Fruit fly (Drosophila melanogaster) whole organism, wandering third instar larva: ENCODE results near the gene CG10470.
A peak's percentile ranks its signal among the peaks of the same experiment; 100 is the strongest.

Experiments
- Abd-B ChIP-seq: fragments of >200 bp; optimal IDR thresholded peaks from 2 replicates; lab custom pipeline; 2017; ENCODE audit warnings: missing biosample characterization, missing genetic modification characterization
- CG9705 ChIP-seq: fragments of 200-800 bp; sonication (Bioruptor generic); optimal IDR thresholded peaks from 2 replicates; lab custom pipeline; 2018; ENCODE audit warnings: missing biosample characterization, mild to moderate bottlenecking, missing genetic modification characterization
- Dfd ChIP-seq: fragments of >200 bp; optimal IDR thresholded peaks from 2 replicates; lab custom pipeline; 2017; ENCODE audit warnings: missing biosample characterization, missing genetic modification characterization
- HLH106 ChIP-seq: fragments of 200-800 bp; optimal IDR thresholded peaks from 3 replicates; lab custom pipeline; 2019; ENCODE audit warnings: missing biosample characterization, mild to moderate bottlenecking, missing genetic modification characterization, moderate library complexity
- Hr83 ChIP-seq: fragments of 200-300 bp; sonication (Bioruptor generic); optimal IDR thresholded peaks from 2 replicates; lab custom pipeline; 2016; ENCODE audit warnings: missing biosample characterization, mild to moderate bottlenecking, missing genetic modification characterization, moderate library complexity; ENCODE audit not compliant: poor library complexity, severe bottlenecking
- Jra ChIP-seq: sonication (Bioruptor generic); optimal IDR thresholded peaks from 2 replicates; lab custom pipeline; 2016; ENCODE audit warnings: missing biosample characterization, missing genetic modification characterization
- Mio ChIP-seq: sonication (Bioruptor generic); optimal IDR thresholded peaks from 2 replicates; lab custom pipeline; 2016; ENCODE audit warnings: missing biosample characterization, missing genetic modification characterization
- Myc ChIP-seq: fragments of >200 bp; optimal IDR thresholded peaks from 2 replicates; lab custom pipeline; 2017
- OdsH ChIP-seq: fragments of 200-800 bp; sonication (Bioruptor generic); optimal IDR thresholded peaks from 2 replicates; lab custom pipeline; 2016; ENCODE audit warnings: missing biosample characterization, mild to moderate bottlenecking, missing genetic modification characterization
- Rel ChIP-seq, 2 experiments: fragments of 200-800 bp; sonication (Bioruptor generic) in 1 of 2; optimal IDR thresholded peaks; 2 replicates in 1 of 2; 3 replicates in 1 of 2; lab custom pipeline; 2016 to 2019; ENCODE audit warnings: mild to moderate bottlenecking in 2 of 2, missing biosample characterization in 2 of 2, missing genetic modification characterization in 2 of 2, moderate library complexity in 1 of 2
- Sp1 ChIP-seq: fragments of 200-800 bp; sonication (Bioruptor generic); optimal IDR thresholded peaks from 3 replicates; lab custom pipeline; 2019; ENCODE audit warnings: missing biosample characterization, mild to moderate bottlenecking, missing genetic modification characterization, moderate library complexity
- br ChIP-seq: fragments of 200-800 bp; sonication (Bioruptor generic); optimal IDR thresholded peaks from 2 replicates; lab custom pipeline; 2016; ENCODE audit warnings: missing biosample characterization, missing genetic modification characterization
- dl ChIP-seq, 2 experiments: fragments of 175-275, 200-275 bp in 1 of 2; fragments of 200-275 bp in 1 of 2; sonication (Bioruptor generic); optimal IDR thresholded peaks; lab custom pipeline; 2018; ENCODE audit warnings: mild to moderate bottlenecking in 2 of 2, missing biosample characterization in 2 of 2, missing genetic modification characterization in 2 of 2, moderate library complexity in 2 of 2; ENCODE audit not compliant: partially characterized antibody in 2 of 2, insufficient read depth in 1 of 2
- dmrt93B ChIP-seq: fragments of 200-800 bp; sonication (Bioruptor generic); optimal IDR thresholded peaks from 2 replicates; lab custom pipeline; 2018; ENCODE audit warnings: missing biosample characterization, mild to moderate bottlenecking, missing genetic modification characterization
- ey ChIP-seq: fragments of 200-800 bp; sonication (Bioruptor generic); optimal IDR thresholded peaks from 2 replicates; lab custom pipeline; 2016; ENCODE audit warnings: missing biosample characterization, missing genetic modification characterization
- foxo ChIP-seq, 2 experiments: fragments of 200-800 bp; sonication (Bioruptor generic); optimal IDR thresholded peaks; 2 replicates in 1 of 2; 3 replicates in 1 of 2; lab custom pipeline; 2016 to 2017; ENCODE audit warnings: missing biosample characterization in 2 of 2, missing genetic modification characterization in 2 of 2
- fru ChIP-seq: fragments of 200-800 bp; sonication (Bioruptor generic); optimal IDR thresholded peaks from 3 replicates; lab custom pipeline; 2016; ENCODE audit warnings: missing biosample characterization, mild to moderate bottlenecking, missing genetic modification characterization
- h ChIP-seq: fragments of 200-800 bp; sonication (Bioruptor generic); optimal IDR thresholded peaks from 3 replicates; lab custom pipeline; 2016; ENCODE audit warnings: missing biosample characterization, mild to moderate bottlenecking, missing genetic modification characterization
- lola ChIP-seq: fragments of >200 bp; optimal IDR thresholded peaks from 2 replicates; lab custom pipeline; 2017; ENCODE audit warnings: missing biosample characterization, missing genetic modification characterization
- pan ChIP-seq: fragments of >200 bp; optimal IDR thresholded peaks from 2 replicates; lab custom pipeline; 2017
- psq ChIP-seq: fragments of 200-800 bp; sonication (Bioruptor generic); optimal IDR thresholded peaks from 3 replicates; lab custom pipeline; 2017; ENCODE audit warnings: missing biosample characterization, mild to moderate bottlenecking, missing genetic modification characterization, moderate library complexity
- rgr ChIP-seq: fragments of 200-800 bp; sonication (Bioruptor generic); optimal IDR thresholded peaks from 3 replicates; lab custom pipeline; 2016; ENCODE audit warnings: missing biosample characterization, mild to moderate bottlenecking, missing genetic modification characterization
- sage ChIP-seq: fragments of 200-800 bp; sonication (Bioruptor generic); optimal IDR thresholded peaks from 2 replicates; lab custom pipeline; 2016; ENCODE audit warnings: missing biosample characterization, mild to moderate bottlenecking, missing genetic modification characterization
- sv ChIP-seq: fragments of 200-800 bp; sonication (Bioruptor generic); optimal IDR thresholded peaks from 3 replicates; lab custom pipeline; 2016; ENCODE audit warnings: missing biosample characterization, missing genetic modification characterization
- tai ChIP-seq: sonication (Bioruptor generic); optimal IDR thresholded peaks from 2 replicates; lab custom pipeline; 2016; ENCODE audit warnings: missing biosample characterization, missing genetic modification characterization
- usp ChIP-seq: fragments of >200 bp; optimal IDR thresholded peaks from 2 replicates; lab custom pipeline; 2017; ENCODE audit warnings: missing biosample characterization, missing genetic modification characterization

Gene CG10470

DNA sequence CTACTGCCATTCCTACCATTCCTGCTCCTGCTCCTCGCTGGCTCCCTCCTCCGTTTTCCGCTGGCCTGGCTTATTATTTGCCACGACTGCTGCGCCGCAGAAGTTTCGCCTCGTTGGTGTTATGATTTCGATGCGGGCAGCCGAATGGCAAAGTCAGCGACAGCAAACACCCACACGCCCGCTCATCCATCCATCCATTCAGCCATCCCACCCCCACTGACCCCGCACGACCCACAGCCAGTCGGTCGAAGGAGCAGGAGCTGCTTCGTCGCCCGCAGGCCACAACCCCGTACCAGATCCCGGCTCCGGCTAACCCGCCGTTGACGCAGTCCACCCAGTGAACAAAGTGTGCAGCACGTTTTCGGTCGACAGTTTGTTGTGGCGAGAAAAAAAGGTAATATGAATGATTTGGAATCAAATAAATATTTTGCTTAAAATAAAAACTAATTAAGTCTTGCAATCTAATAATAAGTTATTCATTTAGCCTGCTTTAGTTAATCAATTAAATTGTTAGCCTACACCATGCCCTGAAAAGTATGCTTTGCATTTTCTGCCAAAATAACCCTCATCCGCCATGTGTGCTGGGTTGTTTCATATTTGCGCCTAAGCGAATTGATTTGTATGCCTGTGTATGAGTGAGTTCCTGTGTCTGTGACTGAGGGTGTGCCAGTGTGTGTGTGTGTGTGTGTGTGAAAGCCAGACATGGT is 22.2 kb upstream of the CG10470 start:
- TF ChIP-seq Abd-B (no peak), h (GFP tag; lab: Kevin White, UChicago) (peak; percentile 37), Dfd (GFP tag; lab: Kevin White, UChicago) (no peak), psq (peak; percentile 20), ey (GFP tag; lab: Kevin White, UChicago) (peak; percentile 50), rgr (GFP tag; lab: Kevin White, UChicago) (peak; percentile 13), Jra (no peak), CG9705 (GFP tag; lab: Kevin White, UChicago) (peak; percentile 33), foxo (GFP tag; optimal IDR thresholded peaks at IDR 0.05; lab: Kevin White, UChicago) (peak in 1 of 2 experiments; percentile 57), OdsH (GFP tag; lab: Kevin White, UChicago) (peak; percentile 38), Sp1 (GFP tag; lab: Kevin White, UChicago) (peak; percentile 67), br (peak; percentile 20), fru (GFP tag; lab: Kevin White, UChicago) (peak; percentile 48), dmrt93B (GFP tag; lab: Kevin White, UChicago) (peak; percentile 26), HLH106 (tag; lab: Kevin White, UChicago) (peak; percentile 60)

DNA sequence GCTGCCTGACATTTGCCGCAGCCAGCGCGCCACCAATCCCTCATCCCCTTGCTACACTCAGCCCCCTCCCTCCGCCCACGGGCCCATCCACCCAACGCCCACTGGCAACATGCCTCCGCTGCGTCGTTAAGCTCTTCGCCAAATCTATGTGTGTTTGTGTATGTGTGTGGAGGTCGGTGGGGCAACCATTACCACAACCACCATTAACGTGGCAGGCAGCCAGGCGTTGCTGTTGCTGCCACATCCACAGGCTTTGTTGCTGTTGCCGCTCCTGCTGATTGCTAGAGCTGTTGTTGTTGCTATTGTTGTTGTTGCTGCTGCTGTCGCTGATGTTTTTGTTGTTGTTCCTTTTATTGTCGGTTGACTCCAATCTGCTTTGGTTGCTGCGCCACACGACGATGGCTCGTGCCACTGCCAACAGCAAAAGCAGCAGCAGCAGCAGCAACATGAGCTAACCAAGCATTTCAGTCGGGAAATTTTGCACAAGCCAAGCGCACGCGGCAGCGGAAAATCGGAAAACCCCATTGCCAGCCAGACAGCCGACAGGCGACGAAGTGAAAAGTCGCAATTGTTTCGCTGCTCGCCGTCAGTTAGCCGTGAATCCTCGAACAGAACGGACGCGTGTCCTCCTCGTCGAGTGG is 21.5 kb upstream of the CG10470 start, which contains the start of gene Sidpn:
TSS of gene Sidpn (plus strand) at position 465 of the 641 bp plus-strand sequence.
- peak; percentile 89 for TF ChIP-seq Dfd (GFP tag; lab: Kevin White, UChicago)
- TF ChIP-seq pan (lab: Kevin White, UChicago): no peak
- no peak for TF ChIP-seq HLH106 (tag; lab: Kevin White, UChicago)
- no peak for TF ChIP-seq Myc (lab: Kevin White, UChicago)
- no peak for TF ChIP-seq usp (GFP tag; lab: Kevin White, UChicago)
- no peak for TF ChIP-seq dl (GFP tag; optimal IDR thresholded peaks at IDR 0.05; lab: Kevin White, UChicago; ENCODE audit: insufficient read depth in 1 of 2, partially characterized antibody in 2 of 2)
- TF ChIP-seq lola (GFP tag; lab: Kevin White, UChicago): no peak

DNA sequence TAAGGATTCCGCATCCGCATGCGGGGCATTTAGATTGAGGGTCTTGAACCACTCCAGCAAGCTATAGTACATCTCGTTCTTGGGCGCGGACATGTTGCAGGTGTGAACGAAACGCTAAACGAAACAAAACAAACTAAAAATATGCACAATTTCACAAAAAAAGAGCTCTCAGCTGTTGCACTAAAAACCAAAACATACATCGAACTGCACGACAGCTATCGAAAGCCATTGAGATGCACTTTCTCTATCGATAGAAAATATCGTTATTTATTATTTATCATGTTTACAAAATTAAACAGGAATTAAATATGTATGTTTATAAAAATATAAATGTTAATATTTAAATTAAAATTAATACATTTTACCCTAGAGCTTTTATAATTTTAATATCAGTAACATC is 15.6 kb upstream of the CG10470 start, which contains the start of gene hook:
TSS of gene hook (minus strand) at position 211 of the 400 bp plus-strand sequence.
- no peak for TF ChIP-seq Rel (GFP tag; optimal IDR thresholded peaks at IDR 0.05; lab: Kevin White, UChicago)
- no peak for TF ChIP-seq Rel (tag; optimal IDR thresholded peaks at IDR 0.05; lab: Kevin White, UChicago)
- TF ChIP-seq Mio: no peak
- TF ChIP-seq OdsH (GFP tag; lab: Kevin White, UChicago): no peak
- TF ChIP-seq sv (GFP tag; lab: Kevin White, UChicago): no peak
- no peak for TF ChIP-seq tai (GFP tag; lab: Kevin White, UChicago)
- peak; percentile 23 for TF ChIP-seq sage (GFP tag; lab: Kevin White, UChicago)
- no peak for TF ChIP-seq pan (lab: Kevin White, UChicago)

DNA sequence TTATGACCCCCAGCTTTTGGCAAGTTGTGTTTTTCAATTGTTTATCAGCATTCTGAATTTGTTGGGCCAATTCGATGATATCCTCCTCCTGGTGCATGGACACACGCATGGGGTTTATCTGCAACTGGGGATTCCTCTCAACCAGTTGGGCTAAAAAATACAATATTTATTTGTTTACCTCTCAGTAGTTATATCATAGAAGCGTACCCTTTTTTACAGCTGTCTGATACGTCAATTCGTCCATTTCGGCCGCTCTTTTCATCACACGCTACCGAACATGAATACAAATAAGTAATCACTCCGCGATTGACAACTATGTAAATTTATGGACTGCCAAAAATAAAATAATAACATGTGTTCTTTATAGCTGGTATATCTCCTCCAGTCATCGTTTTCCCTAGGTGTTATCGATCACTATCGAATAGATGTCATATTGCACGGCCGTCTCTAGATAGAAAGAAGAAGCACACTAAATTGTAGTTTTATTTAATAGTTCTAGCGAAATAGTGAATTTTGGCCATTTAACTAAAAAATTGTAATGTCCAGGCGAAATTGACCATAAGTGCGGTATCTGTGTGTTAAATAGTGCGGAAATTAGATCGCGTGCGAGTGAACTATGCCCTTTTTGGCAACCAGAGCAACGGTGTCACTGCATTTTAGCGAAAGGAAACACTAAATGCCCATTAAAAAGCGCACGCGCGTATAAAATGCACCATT is 14.5 kb upstream of the CG10470 start, which contains the start of the genes mib2 and CG31800:
TSS of gene mib2 (plus strand) at position 232 of the 717 bp plus-strand sequence.
TSS of gene CG31800 (minus strand) at position 364 of the 717 bp plus-strand sequence.
- peak; percentile 26 for TF ChIP-seq Hr83 (GFP tag; lab: Kevin White, UChicago)
- TF ChIP-seq sage (GFP tag; lab: Kevin White, UChicago): no peak
- TF ChIP-seq foxo (GFP tag; optimal IDR thresholded peaks at IDR 0.05; lab: Kevin White, UChicago): peak in 1 of 2 experiments; percentile 23
- no peak for TF ChIP-seq Sp1 (GFP tag; lab: Kevin White, UChicago)
- TF ChIP-seq h (GFP tag; lab: Kevin White, UChicago): peak; percentile 19
- no peak for TF ChIP-seq Rel (GFP tag; optimal IDR thresholded peaks at IDR 0.05; lab: Kevin White, UChicago)
- TF ChIP-seq Rel (tag; optimal IDR thresholded peaks at IDR 0.05; lab: Kevin White, UChicago): peak; percentile 25
- peak; percentile 6 for TF ChIP-seq HLH106 (tag; lab: Kevin White, UChicago)
- TF ChIP-seq rgr (GFP tag; lab: Kevin White, UChicago): peak; percentile 18
- peak; percentile 10 for TF ChIP-seq Jra
- no peak for TF ChIP-seq OdsH (GFP tag; lab: Kevin White, UChicago)

DNA sequence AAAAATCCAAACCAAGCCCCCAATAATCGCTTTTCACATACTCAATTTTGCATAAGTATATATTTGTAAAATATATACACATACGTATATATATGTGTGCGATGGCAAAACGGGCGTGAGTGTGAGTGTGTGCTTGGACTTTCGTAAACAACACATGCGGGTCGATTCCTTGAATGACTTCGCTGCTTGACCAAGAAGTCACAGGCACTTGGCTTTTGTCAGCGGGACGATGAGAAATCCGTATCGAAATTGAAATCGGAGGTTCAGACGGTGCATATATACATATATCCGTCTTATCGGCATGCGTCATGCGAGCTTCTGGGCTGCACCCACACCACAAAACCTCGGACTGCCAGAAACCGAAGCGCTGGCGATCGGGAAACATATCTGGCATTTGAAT is 13.9 kb upstream of the CG10470 start:
- no peak for TF ChIP-seq dl (GFP tag; optimal IDR thresholded peaks at IDR 0.05; lab: Kevin White, UChicago; ENCODE audit: insufficient read depth in 1 of 2, partially characterized antibody in 2 of 2)
- TF ChIP-seq Abd-B: no peak
- no peak for TF ChIP-seq Dfd (GFP tag; lab: Kevin White, UChicago)
